Worm (Caenorhabditis elegans) whole organism, young adult: ENCODE results near the gene ZK121.2.

Source experiments
- B0019.2 ChIP-seq: fragments of 200-800 bp; sonication (Bioruptor generic); conservative IDR thresholded peaks from 2 replicates; pipeline ENCODE4 v1.3.6; 2022; ENCODE audit warnings: missing genetic modification reagents, missing genetic modification characterization, missing compliant biosample characterization
- B0035.1 ChIP-seq: sonication (generic microtip); optimal IDR thresholded peaks from 2 replicates; lab custom pipeline; 2016; ENCODE audit warnings: missing genetic modification characterization, mild to moderate bottlenecking, missing compliant biosample characterization, missing genotype, missing genetic modification reagents
- D2030.7 ChIP-seq: fragments of 200-800 bp; sonication (Bioruptor generic); IDR thresholded peaks from 2 replicates; pipeline ENCODE4 v1.3.6; 2022; ENCODE audit warnings: missing genetic modification reagents, missing genetic modification characterization, missing compliant biosample characterization
- F10E7.11 ChIP-seq: sonication (generic microtip); optimal IDR thresholded peaks from 2 replicates; lab custom pipeline; 2017; ENCODE audit warnings: mild to moderate bottlenecking, missing genetic modification characterization, moderate library complexity, missing compliant biosample characterization
- F37B4.10 ChIP-seq: fragments of 200-800 bp; sonication (Bioruptor generic); IDR thresholded peaks from 2 replicates; pipeline ENCODE4 v1.3.6; 2022; ENCODE audit warnings: missing genetic modification characterization, missing compliant biosample characterization
- K11D2.4 ChIP-seq: fragments of 200-800 bp; sonication (Bioruptor generic); IDR thresholded peaks from 2 replicates; pipeline ENCODE4 v1.3.6; 2022; ENCODE audit warnings: missing genetic modification reagents, missing genetic modification characterization, missing compliant biosample characterization
- T07F8.4 ChIP-seq: sonication (generic microtip); optimal IDR thresholded peaks from 2 replicates; lab custom pipeline; 2016; ENCODE audit warnings: mild to moderate bottlenecking, missing genetic modification characterization, moderate library complexity, missing compliant biosample characterization
- T26A5.8 ChIP-seq: sonication (generic microtip); optimal IDR thresholded peaks from 2 replicates; lab custom pipeline; 2016; ENCODE audit warnings: missing genetic modification characterization, missing compliant biosample characterization
- Y56A3A.18 ChIP-seq: fragments of 200-800 bp; sonication (Bioruptor generic); IDR thresholded peaks from 2 replicates; pipeline ENCODE4 v1.3.6; 2022; ENCODE audit warnings: missing genetic modification reagents, missing genetic modification characterization, missing compliant biosample characterization
- Y79H2A.3 ChIP-seq: fragments of 200-800 bp; sonication (Bioruptor generic); conservative IDR thresholded peaks from 2 replicates; pipeline ENCODE4 v1.3.6; 2022; ENCODE audit warnings: missing genetic modification reagents, missing genetic modification characterization, missing compliant biosample characterization
- ZK185.1 ChIP-seq: sonication (generic microtip); optimal IDR thresholded peaks from 2 replicates; lab custom pipeline; 2016; ENCODE audit warnings: mild to moderate bottlenecking, missing genetic modification characterization, missing compliant biosample characterization; ENCODE audit not compliant: poor library complexity, severe bottlenecking
- aptf-3 ChIP-seq: fragments of 200-800 bp; sonication (Bioruptor generic); IDR thresholded peaks from 2 replicates; pipeline ENCODE4 v1.3.6; 2022; ENCODE audit warnings: missing genetic modification characterization, missing compliant biosample characterization
- attf-6 ChIP-seq: fragments of 200-800 bp; sonication (Bioruptor generic); IDR thresholded peaks from 2 replicates; pipeline ENCODE4 v1.3.6; 2022; ENCODE audit warnings: missing genetic modification reagents, missing genetic modification characterization, missing compliant biosample characterization
- bed-2 ChIP-seq: fragments of 200-800 bp; sonication (Bioruptor generic); IDR thresholded peaks from 2 replicates; pipeline ENCODE4 v1.3.6; 2022; ENCODE audit warnings: missing genetic modification reagents, missing genetic modification characterization, missing compliant biosample characterization
- ccch-3 ChIP-seq: fragments of 200-800 bp; sonication (Bioruptor generic); optimal IDR thresholded peaks from 2 replicates; lab custom pipeline; 2018; ENCODE audit warnings: mild to moderate bottlenecking, missing genetic modification characterization, missing compliant biosample characterization
- cebp-1 ChIP-seq, 2 experiments: fragments of 200-800 bp in 1 of 2; sonication (Bioruptor generic) in 1 of 2; sonication (generic microtip) in 1 of 2; IDR thresholded peaks in 1 of 2; optimal IDR thresholded peaks in 1 of 2; 2 replicates each; pipeline versions ENCODE4 v1.3.6 to Lab custom; 2017 to 2022; ENCODE audit warnings: missing compliant biosample characterization in 2 of 2, missing genetic modification characterization in 2 of 2, mild to moderate bottlenecking in 1 of 2, missing genetic modification reagents in 1 of 2, moderate library complexity in 1 of 2
- ceh-91 ChIP-seq: fragments of 200-800 bp; sonication (Bioruptor generic); IDR thresholded peaks from 2 replicates; pipeline ENCODE4 v1.3.6; 2022; ENCODE audit warnings: missing genetic modification reagents, missing genetic modification characterization, missing compliant biosample characterization
- dpl-1 ChIP-seq: fragments of 150-350 bp; optimal IDR thresholded peaks from 2 replicates; lab custom pipeline; 2014; ENCODE audit warnings: missing biosample characterization, missing genetic modification reagents, missing genetic modification characterization
- efl-1 ChIP-seq: fragments of 150-350 bp; optimal IDR thresholded peaks from 2 replicates; lab custom pipeline; 2014; ENCODE audit warnings: missing biosample characterization, missing genetic modification reagents, missing genetic modification characterization
- egrh-3 ChIP-seq: fragments of 200-800 bp; sonication (Bioruptor generic); IDR thresholded peaks from 2 replicates; pipeline ENCODE4 v1.3.6; 2022; ENCODE audit warnings: missing genetic modification reagents, missing genetic modification characterization, missing compliant biosample characterization
- ekl-4 ChIP-seq: fragments of 200-800 bp; sonication (Bioruptor generic); IDR thresholded peaks from 2 replicates; pipeline ENCODE4 v1.3.6; 2022; ENCODE audit warnings: missing genetic modification reagents, missing genetic modification characterization, missing compliant biosample characterization
- let-607 ChIP-seq, 2 experiments: fragments of 200-800 bp in 1 of 2; sonication (Bioruptor generic) in 1 of 2; sonication (generic microtip) in 1 of 2; optimal IDR thresholded peaks; 2 replicates each; lab custom pipeline; 2016 to 2018; ENCODE audit warnings: mild to moderate bottlenecking in 2 of 2, missing compliant biosample characterization in 2 of 2, missing genetic modification characterization in 2 of 2, moderate library complexity in 2 of 2, missing genotype in 1 of 2
- lin-40 ChIP-seq: sonication (generic microtip); optimal IDR thresholded peaks from 2 replicates; lab custom pipeline; 2016; ENCODE audit warnings: missing genetic modification characterization, mild to moderate bottlenecking, missing compliant biosample characterization, missing genotype, missing genetic modification reagents
- lin-54 ChIP-seq: fragments of 200-800 bp; sonication (Bioruptor generic); optimal IDR thresholded peaks from 2 replicates; lab custom pipeline; 2018; ENCODE audit warnings: mild to moderate bottlenecking, missing genetic modification characterization, missing compliant biosample characterization
- lsl-1 ChIP-seq: fragments of 200-800 bp; sonication (Bioruptor generic); optimal IDR thresholded peaks from 2 replicates; lab custom pipeline; 2018; ENCODE audit warnings: mild to moderate bottlenecking, missing genetic modification characterization, moderate library complexity, missing compliant biosample characterization
- madf-3 ChIP-seq: fragments of 200-800 bp; sonication (Bioruptor generic); IDR thresholded peaks from 2 replicates; pipeline ENCODE4 v1.3.6; 2022; ENCODE audit warnings: missing genetic modification reagents, missing genetic modification characterization, missing compliant biosample characterization
- mes-4 ChIP-seq: sonication (generic microtip); optimal IDR thresholded peaks from 2 replicates; lab custom pipeline; 2016; ENCODE audit warnings: missing genotype, missing genetic modification characterization, missing compliant biosample characterization
- nfya-1 ChIP-seq: sonication (generic microtip); optimal IDR thresholded peaks from 2 replicates; lab custom pipeline; 2017; ENCODE audit warnings: antibody characterized with exemption, missing compliant biosample characterization, missing genetic modification characterization, borderline replicate concordance; ENCODE audit not compliant: insufficient read depth
- nhr-27 ChIP-seq: fragments of 200-800 bp; sonication (Bioruptor generic); optimal IDR thresholded peaks from 2 replicates; lab custom pipeline; 2018; ENCODE audit warnings: mild to moderate bottlenecking, missing genetic modification characterization, moderate library complexity, missing compliant biosample characterization
- nhr-90 ChIP-seq: sonication (generic microtip); optimal IDR thresholded peaks from 2 replicates; lab custom pipeline; 2016; ENCODE audit warnings: missing genotype, mild to moderate bottlenecking, missing genetic modification characterization, missing compliant biosample characterization
- pbrm-1 ChIP-seq: fragments of 200-800 bp; sonication (Bioruptor generic); IDR thresholded peaks from 2 replicates; pipeline ENCODE4 v1.3.6; 2022; ENCODE audit warnings: missing genetic modification reagents, missing genetic modification characterization, missing compliant biosample characterization
- repo-1 ChIP-seq: sonication (generic microtip); optimal IDR thresholded peaks from 2 replicates; lab custom pipeline; 2017; ENCODE audit warnings: mild to moderate bottlenecking, missing genetic modification characterization, missing compliant biosample characterization
- sdz-38 ChIP-seq: sonication (generic microtip); optimal IDR thresholded peaks from 2 replicates; lab custom pipeline; 2016; ENCODE audit warnings: missing genotype, missing genetic modification characterization, missing compliant biosample characterization
- snpc-3.4 ChIP-seq: sonication (generic microtip); optimal IDR thresholded peaks from 2 replicates; lab custom pipeline; 2017; ENCODE audit warnings: missing genetic modification characterization, mild to moderate bottlenecking, missing compliant biosample characterization, antibody characterized with exemption, moderate library complexity, missing genotype, missing genetic modification reagents
- tbx-9 ChIP-seq: sonication (generic microtip); optimal IDR thresholded peaks from 2 replicates; lab custom pipeline; 2016; ENCODE audit warnings: borderline replicate concordance, missing genetic modification characterization, inconsistent platforms, missing compliant biosample characterization
- tlf-1 ChIP-seq: fragments of 200-800 bp; sonication (Bioruptor generic); optimal IDR thresholded peaks from 2 replicates; lab custom pipeline; 2018; ENCODE audit warnings: mild to moderate bottlenecking, missing genetic modification characterization, missing compliant biosample characterization
- unc-130 ChIP-seq: sonication (generic microtip); optimal IDR thresholded peaks from 2 replicates; lab custom pipeline; 2016; ENCODE audit warnings: missing genetic modification reagents, missing genetic modification characterization, missing compliant biosample characterization
- unc-62 ChIP-seq: fragments of 150-350 bp; optimal IDR thresholded peaks from 2 replicates; lab custom pipeline; 2014; ENCODE audit warnings: missing biosample characterization, missing genetic modification reagents, missing genetic modification characterization
- zfh-2 ChIP-seq: fragments of 200-800 bp; sonication (Bioruptor generic); conservative IDR thresholded peaks from 2 replicates; pipeline ENCODE4 v1.3.6; 2022; ENCODE audit warnings: missing genetic modification reagents, missing genetic modification characterization, missing compliant biosample characterization
- ztf-22 ChIP-seq: fragments of 200-800 bp; sonication (Bioruptor generic); optimal IDR thresholded peaks from 2 replicates; lab custom pipeline; 2018; ENCODE audit warnings: mild to moderate bottlenecking, missing genetic modification characterization, moderate library complexity, missing compliant biosample characterization
- ztf-25 ChIP-seq: fragments of 200-800 bp; sonication (Bioruptor generic); IDR thresholded peaks from 2 replicates; pipeline ENCODE4 v1.3.6; 2022; ENCODE audit warnings: missing genetic modification reagents, missing genetic modification characterization, missing compliant biosample characterization
- ztf-28 ChIP-seq: fragments of 200-800 bp; sonication (Bioruptor generic); IDR thresholded peaks from 2 replicates; pipeline ENCODE4 v1.3.6; 2022; ENCODE audit warnings: missing genetic modification reagents, missing genetic modification characterization, missing compliant biosample characterization
- ztf-3 ChIP-seq: fragments of 200-800 bp; sonication (Bioruptor generic); optimal IDR thresholded peaks from 2 replicates; lab custom pipeline; 2018; ENCODE audit warnings: mild to moderate bottlenecking, missing genetic modification characterization, missing compliant biosample characterization
- ztf-6 ChIP-seq: fragments of 200-800 bp; sonication (Bioruptor generic); IDR thresholded peaks from 2 replicates; pipeline ENCODE4 v1.3.6; 2022; ENCODE audit warnings: missing genetic modification reagents, missing genetic modification characterization, missing compliant biosample characterization

ZK121.2 gene

ce11 chrIII:5341382-5341781, at the start of gene ZK121.2:
TSS of gene ZK121.2 (plus strand) at chrIII:5341682.
- TF ChIP-seq ZK185.1 (tag; lab: Kevin White, UChicago), result no peak
- TF ChIP-seq cebp-1 (GFP tag; IDR thresholded peaks at IDR 0.05; lab: Robert Waterston, UW), result no peak
- peak; percentile 49 for TF ChIP-seq cebp-1 (tag; optimal IDR thresholded peaks at IDR 0.05; lab: Kevin White, UChicago)

- no peak for TF ChIP-seq ztf-28
- TF ChIP-seq pbrm-1 (GFP tag; lab: Robert Waterston, UW), result no peak
- TF ChIP-seq ccch-3 (GFP tag; lab: Kevin White, UChicago), result no peak
- no peak for TF ChIP-seq D2030.7 (GFP tag; lab: Robert Waterston, UW)
- TF ChIP-seq madf-3, result no peak
- TF ChIP-seq B0019.2, result no peak
- no peak for TF ChIP-seq lin-54 (GFP tag; lab: Kevin White, UChicago)
- TF ChIP-seq mes-4, result no peak
- no peak for TF ChIP-seq tbx-9 (tag; lab: Kevin White, UChicago)
Measured at ce11 chrIII:5294281-5294680, 47.2 kb upstream of the ZK121.2 start.

ce11 chrIII:5294867-5295266, 46.6 kb upstream of the ZK121.2 start:
- TF ChIP-seq ztf-6 (GFP tag; lab: Robert Waterston, UW), result no peak
- peak; percentile 73 for TF ChIP-seq repo-1
- peak; percentile 70; the same call in 1 of the 2 replicates for TF ChIP-seq D2030.7 (GFP tag; lab: Robert Waterston, UW)
- peak; percentile 45 for TF ChIP-seq B0035.1 (tag; lab: Kevin White, UChicago)
- no peak for TF ChIP-seq zfh-2 (GFP tag; lab: Robert Waterston, UW)
- TF ChIP-seq ekl-4 (GFP tag; lab: Robert Waterston, UW), result no peak
- TF ChIP-seq bed-2 (GFP tag; lab: Robert Waterston, UW), result no peak
- peak; percentile 47 for TF ChIP-seq unc-130 (GFP tag; lab: Kevin White, UChicago)
- TF ChIP-seq aptf-3, result no peak
- TF ChIP-seq attf-6 (GFP tag; lab: Robert Waterston, UW), result no peak
- TF ChIP-seq lsl-1 (GFP tag; lab: Kevin White, UChicago), result peak; percentile 40
- TF ChIP-seq Y56A3A.18 (GFP tag; lab: Robert Waterston, UW), result peak; percentile 85
- 0 out of 2 replicates have a peak, but pooled peaks have one; percentile 18 for TF ChIP-seq ceh-91
- peak; percentile 58 for TF ChIP-seq snpc-3.4 (tag; lab: Kevin White, UChicago)
- TF ChIP-seq nfya-1, result no peak
- 0 out of 2 replicates have a peak, but pooled peaks have one; percentile 29 for TF ChIP-seq egrh-3 (GFP tag; lab: Robert Waterston, UW)
- no peak for TF ChIP-seq tlf-1
- TF ChIP-seq ZK185.1 (tag; lab: Kevin White, UChicago), result peak; percentile 44
- peak; percentile 14 for TF ChIP-seq sdz-38 (tag; lab: Kevin White, UChicago)
- TF ChIP-seq pbrm-1 (GFP tag; lab: Robert Waterston, UW), result peak; percentile 75
- peak; percentile 40 to 65 for TF ChIP-seq let-607 (tag; optimal IDR thresholded peaks at IDR 0.05; lab: Kevin White, UChicago)
- TF ChIP-seq efl-1 (GFP tag; lab: Kevin White, UChicago), result no peak
- TF ChIP-seq lin-40 (tag; lab: Kevin White, UChicago), result peak; percentile 38
- TF ChIP-seq unc-62 (GFP tag; lab: Kevin White, UChicago), result no peak
- no peak for TF ChIP-seq nhr-90 (tag; lab: Kevin White, UChicago)
- no peak for TF ChIP-seq ztf-3
- TF ChIP-seq K11D2.4 (GFP tag; lab: Robert Waterston, UW), result no peak
- peak; percentile 26 for TF ChIP-seq T07F8.4 (tag; lab: Kevin White, UChicago)
- no peak for TF ChIP-seq F37B4.10 (GFP tag; lab: Robert Waterston, UW)
- no peak for TF ChIP-seq T26A5.8 (tag; lab: Kevin White, UChicago)
- TF ChIP-seq B0019.2, result no peak
- TF ChIP-seq nhr-27 (tag; lab: Kevin White, UChicago), result no peak
- TF ChIP-seq Y79H2A.3 (GFP tag; lab: Robert Waterston, UW), result no peak
- peak; percentile 57 for TF ChIP-seq F10E7.11 (tag; lab: Kevin White, UChicago)
- TF ChIP-seq ztf-25 (GFP tag; lab: Robert Waterston, UW), result peak; percentile 96
- no peak for TF ChIP-seq ztf-22 (GFP tag; lab: Kevin White, UChicago)
- peak; percentile 28 for TF ChIP-seq dpl-1 (GFP tag; lab: Kevin White, UChicago)
